Fruit fly (Drosophila melanogaster): ENCODE results near the gene CG13114.

dm6 chr2L:9584098-9584703 lies 38.6 kb downstream of the CG13114 start:
- TF ChIP-seq CG8478 (optimal IDR thresholded peaks at IDR 0.05): no peak
- TF ChIP-seq CTCF (optimal IDR thresholded peaks at IDR 0.05): no peak

Measured in S2 (cell line).